Fruit fly (Drosophila melanogaster) whole organism, embryonic: ENCODE data around the gene in.
A peak's percentile ranks its signal among the peaks of the same experiment; 100 is the strongest.

Experiments used
- B-H1 ChIP-seq: fragments of 200-800 bp; sonication (Bioruptor generic); IDR thresholded peaks from 3 replicates; pipeline ENCODE4 v1.3.6; 2022; ENCODE audit warnings: missing biosample characterization, missing genetic modification characterization
- Bgb ChIP-seq: fragments of 200-800 bp; sonication (Bioruptor generic); IDR thresholded peaks from 2 replicates; pipeline ENCODE4 v1.3.6; 2022; ENCODE audit warnings: missing biosample characterization, missing genetic modification characterization; ENCODE audit not compliant: partially characterized antibody
- CG10267 ChIP-seq: fragments of 200-800 bp; sonication (Bioruptor generic); optimal IDR thresholded peaks from 2 replicates; lab custom pipeline; 2018; ENCODE audit warnings: missing biosample characterization, mild to moderate bottlenecking, missing genetic modification characterization, moderate library complexity
- CG10366 ChIP-seq: fragments of 200-800 bp; sonication (Bioruptor generic); IDR thresholded peaks from 2 replicates; pipeline ENCODE4 v1.3.6; 2022; ENCODE audit warnings: missing biosample characterization, missing genetic modification characterization
- CG10654 ChIP-seq: fragments of 200-800 bp; sonication (Bioruptor generic); optimal IDR thresholded peaks from 2 replicates; lab custom pipeline; 2016; ENCODE audit warnings: missing biosample characterization, missing genetic modification characterization
- CG11093 ChIP-seq: fragments of 200-800 bp; sonication (Bioruptor generic); IDR thresholded peaks from 3 replicates; pipeline ENCODE4 v1.3.6; 2022; ENCODE audit warnings: missing biosample characterization, missing genetic modification characterization
- CG11456 ChIP-seq: fragments of 200-800 bp; sonication (Bioruptor generic); IDR thresholded peaks from 3 replicates; pipeline ENCODE4 v1.3.6; 2022; ENCODE audit warnings: missing biosample characterization, missing genetic modification characterization
- CG12071 ChIP-seq: fragments of 200-800 bp; sonication (Bioruptor generic); optimal IDR thresholded peaks from 3 replicates; lab custom pipeline; 2018; ENCODE audit warnings: missing biosample characterization, mild to moderate bottlenecking, missing genetic modification characterization
- CG12391 ChIP-seq: fragments of 200-800 bp; sonication (Bioruptor generic); optimal IDR thresholded peaks from 3 replicates; lab custom pipeline; 2018; ENCODE audit warnings: missing biosample characterization, mild to moderate bottlenecking, missing genetic modification characterization, moderate library complexity
- CG12769 ChIP-seq: fragments of 200-800 bp; sonication (Bioruptor generic); optimal IDR thresholded peaks from 2 replicates; lab custom pipeline; 2019; ENCODE audit warnings: missing biosample characterization, mild to moderate bottlenecking, missing genetic modification characterization, moderate library complexity
- CG13624 ChIP-seq: fragments of 200-800 bp; sonication (Bioruptor generic); optimal IDR thresholded peaks from 2 replicates; lab custom pipeline; 2016; ENCODE audit warnings: missing biosample characterization, missing genetic modification characterization
- CG1603 ChIP-seq: fragments of 200-800 bp; sonication (Bioruptor generic); optimal IDR thresholded peaks from 2 replicates; lab custom pipeline; 2019; ENCODE audit warnings: missing biosample characterization, mild to moderate bottlenecking, missing genetic modification characterization, moderate library complexity
- CG17361 ChIP-seq: fragments of 200-800 bp; sonication (Bioruptor generic); IDR thresholded peaks from 3 replicates; pipeline ENCODE4 v1.3.6; 2022; ENCODE audit warnings: missing biosample characterization, missing genetic modification characterization
- CG17568 ChIP-seq: fragments of 200-800 bp; sonication (Bioruptor generic); optimal IDR thresholded peaks from 2 replicates; lab custom pipeline; 2018; ENCODE audit warnings: missing biosample characterization, mild to moderate bottlenecking, missing genetic modification characterization, moderate library complexity
- CG17912 ChIP-seq: fragments of 200-800 bp; sonication (Bioruptor generic); optimal IDR thresholded peaks from 2 replicates; lab custom pipeline; 2018; ENCODE audit warnings: missing biosample characterization, mild to moderate bottlenecking, missing genetic modification characterization
- CG2120 ChIP-seq: fragments of 200-800 bp; sonication (Bioruptor generic); optimal IDR thresholded peaks from 3 replicates; lab custom pipeline; 2016; ENCODE audit warnings: missing biosample characterization, missing genetic modification characterization
- CG2129 ChIP-seq: fragments of 200-800 bp; sonication (Bioruptor generic); IDR thresholded peaks from 2 replicates; pipeline ENCODE4 v1.3.6; 2022; ENCODE audit warnings: missing biosample characterization, missing genetic modification characterization; ENCODE audit not compliant: partially characterized antibody
- CG30403 ChIP-seq: fragments of 200-800 bp; sonication (Bioruptor generic); optimal IDR thresholded peaks from 3 replicates; lab custom pipeline; 2016; ENCODE audit warnings: missing biosample characterization, missing genetic modification characterization
- CG3065 ChIP-seq: fragments of 200-800 bp; sonication (Bioruptor generic); optimal IDR thresholded peaks from 2 replicates; lab custom pipeline; 2016; ENCODE audit warnings: missing biosample characterization, missing genetic modification characterization
- CG32767 ChIP-seq: fragments of 200-800 bp; sonication (Bioruptor generic); IDR thresholded peaks from 2 replicates; pipeline ENCODE4 v1.3.6; 2022; ENCODE audit warnings: missing biosample characterization, missing genetic modification characterization
- CG3847 ChIP-seq: fragments of 200-800 bp; sonication (Bioruptor generic); IDR thresholded peaks from 2 replicates; pipeline ENCODE4 v1.3.6; 2022; ENCODE audit warnings: missing biosample characterization, missing genetic modification characterization
- CG43689 ChIP-seq: fragments of 200-800 bp; sonication (Bioruptor generic); IDR thresholded peaks from 2 replicates; pipeline ENCODE4 v1.3.6; 2022; ENCODE audit warnings: missing biosample characterization, missing genetic modification characterization
- CG4854 ChIP-seq: fragments of 200-800 bp; sonication (Bioruptor generic); optimal IDR thresholded peaks from 2 replicates; lab custom pipeline; 2016; ENCODE audit warnings: missing biosample characterization, missing genetic modification characterization, inconsistent platforms
- CG7372 ChIP-seq: fragments of 200-800 bp; sonication (Bioruptor generic); IDR thresholded peaks from 2 replicates; pipeline ENCODE4 v1.3.6; 2022; ENCODE audit warnings: missing biosample characterization, missing genetic modification characterization
- CG7963 ChIP-seq: fragments of 200-800 bp; sonication (Bioruptor generic); IDR thresholded peaks from 3 replicates; pipeline ENCODE4 v1.3.6; 2022; ENCODE audit warnings: missing biosample characterization, missing genetic modification characterization; ENCODE audit not compliant: partially characterized antibody
- Dbx ChIP-seq: fragments of 200-800 bp; sonication (Bioruptor generic); IDR thresholded peaks from 3 replicates; pipeline ENCODE4 v1.3.6; 2022; ENCODE audit warnings: missing biosample characterization, missing genetic modification characterization
- Deaf1 ChIP-seq: fragments of 200-800 bp; optimal IDR thresholded peaks from 3 replicates; lab custom pipeline; 2019; ENCODE audit warnings: missing biosample characterization, mild to moderate bottlenecking, missing genetic modification characterization, moderate library complexity
- Fer1 ChIP-seq: fragments of 200-800 bp; sonication (Bioruptor generic); optimal IDR thresholded peaks from 2 replicates; lab custom pipeline; 2017; ENCODE audit warnings: missing biosample characterization, mild to moderate bottlenecking, missing genetic modification characterization
- HLHmδ ChIP-seq: fragments of 200-800 bp; sonication (Bioruptor generic); optimal IDR thresholded peaks from 2 replicates; lab custom pipeline; 2018; ENCODE audit warnings: missing biosample characterization, mild to moderate bottlenecking, missing genetic modification characterization, moderate library complexity
- Hr51 ChIP-seq, 2 experiments: fragments of 200-800 bp; sonication (Bioruptor generic); optimal IDR thresholded peaks; 2 replicates in 1 of 2; 3 replicates in 1 of 2; lab custom pipeline; 2016 to 2018; ENCODE audit warnings: missing biosample characterization in 2 of 2, missing genetic modification characterization in 2 of 2, mild to moderate bottlenecking in 1 of 2, moderate library complexity in 1 of 2
- Lpt ChIP-seq: fragments of >200 bp; optimal IDR thresholded peaks from 2 replicates; lab custom pipeline; 2018; ENCODE audit warnings: missing biosample characterization, missing genetic modification characterization
- NC2α ChIP-seq: fragments of 200-800 bp; sonication (Bioruptor generic); optimal IDR thresholded peaks from 2 replicates; lab custom pipeline; 2016; ENCODE audit warnings: missing biosample characterization, missing genetic modification characterization
- Nf-YB ChIP-seq: fragments of 200-800 bp; sonication (Bioruptor generic); optimal IDR thresholded peaks from 3 replicates; lab custom pipeline; 2019; ENCODE audit warnings: missing biosample characterization, mild to moderate bottlenecking, missing genetic modification characterization, moderate library complexity
- Ptx1 ChIP-seq: fragments of 200-800 bp; sonication (Bioruptor generic); IDR thresholded peaks from 2 replicates; pipeline ENCODE4 v1.3.6; 2022; ENCODE audit warnings: missing biosample characterization, missing genetic modification characterization
- Six4 ChIP-seq: fragments of 200-800 bp; sonication (Bioruptor generic); optimal IDR thresholded peaks from 2 replicates; lab custom pipeline; 2016; ENCODE audit warnings: missing biosample characterization, missing genetic modification characterization
- TFAM ChIP-seq: fragments of 200-800 bp; sonication (Bioruptor generic); optimal IDR thresholded peaks from 2 replicates; lab custom pipeline; 2017; ENCODE audit warnings: missing biosample characterization, missing genetic modification characterization, inconsistent platforms
- croc ChIP-seq: fragments of 200-800 bp; sonication (Bioruptor generic); conservative IDR thresholded peaks from 3 replicates; pipeline ENCODE4 v1.3.6; 2022; ENCODE audit warnings: missing biosample characterization, missing genetic modification characterization
- dmrt11E ChIP-seq: fragments of 200-800 bp; sonication (Bioruptor generic); optimal IDR thresholded peaks from 3 replicates; lab custom pipeline; 2018; ENCODE audit warnings: missing biosample characterization, mild to moderate bottlenecking, missing genetic modification characterization, moderate library complexity
- dpn ChIP-seq, 2 experiments: fragments of 200-800 bp; sonication (Bioruptor generic); optimal IDR thresholded peaks; 3 replicates each; lab custom pipeline; 2016; ENCODE audit warnings: missing biosample characterization in 2 of 2, missing genetic modification characterization in 2 of 2
- eve ChIP-seq, 2 experiments: fragments of >200 bp; optimal IDR thresholded peaks; 2 replicates each; lab custom pipeline; 2017; ENCODE audit warnings: missing biosample characterization in 2 of 2, missing genetic modification characterization in 2 of 2
- her ChIP-seq: fragments of 200-800 bp; sonication (Bioruptor generic); optimal IDR thresholded peaks from 2 replicates; lab custom pipeline; 2016; ENCODE audit warnings: missing biosample characterization, missing genetic modification characterization
- onecut ChIP-seq: fragments of 200-800 bp; sonication (Bioruptor generic); IDR thresholded peaks from 2 replicates; pipeline ENCODE4 v1.3.6; 2022; ENCODE audit warnings: missing biosample characterization, missing genetic modification characterization
- pan ChIP-seq, 4 experiments: fragments of >200 bp in 3 of 4; fragments of 200-800 bp in 1 of 4; sonication (Bioruptor generic) in 1 of 4; optimal IDR thresholded peaks in 3 of 4; IDR thresholded peaks in 1 of 4; 2 replicates each; pipeline versions ENCODE4 v1.3.6 to Lab custom; 2017 to 2022; ENCODE audit warnings: missing biosample characterization in 2 of 4, missing genetic modification characterization in 2 of 4, mixed read lengths in 1 of 4
- pum ChIP-seq: fragments of 200-800 bp; sonication (Bioruptor generic); optimal IDR thresholded peaks from 2 replicates; lab custom pipeline; 2016; ENCODE audit warnings: missing biosample characterization, missing genetic modification characterization
- sc ChIP-seq, 3 experiments: fragments of >200 bp in 2 of 3; fragments of 200-800 bp in 1 of 3; sonication (Bioruptor generic) in 1 of 3; optimal IDR thresholded peaks; 2 replicates in 2 of 3; 3 replicates in 1 of 3; lab custom pipeline; 2017; ENCODE audit warnings: mild to moderate bottlenecking in 1 of 3, missing biosample characterization in 1 of 3, missing genetic modification characterization in 1 of 3, missing genetic modification reagents in 1 of 3
- sens-2 ChIP-seq: fragments of 200-800 bp; sonication (Bioruptor generic); IDR thresholded peaks from 2 replicates; pipeline ENCODE4 v1.3.6; 2022; ENCODE audit warnings: missing biosample characterization, missing genetic modification characterization
- sim ChIP-seq: fragments of 200-800 bp; sonication (Bioruptor generic); IDR thresholded peaks from 2 replicates; pipeline ENCODE4 v1.3.6; 2022; ENCODE audit warnings: missing biosample characterization, missing genetic modification characterization
- tio ChIP-seq: fragments of 200-800 bp; sonication (Bioruptor generic); optimal IDR thresholded peaks from 2 replicates; lab custom pipeline; 2017; ENCODE audit warnings: missing biosample characterization, missing genetic modification characterization, inconsistent platforms
- yki ChIP-seq: fragments of >200 bp; optimal IDR thresholded peaks from 3 replicates; lab custom pipeline; 2018

in gene

dm6 chr3L:20402665-20403492, 35.9 kb downstream of the in start (continued):
- TF ChIP-seq pum (GFP tag; lab: Kevin White, UChicago) (peak; percentile 8), sens-2 (no peak), Bgb (GFP tag; lab: Robert Waterston, UW) (no peak), Six4 (GFP tag; lab: Kevin White, UChicago) (no peak), B-H1 (GFP tag; lab: Robert Waterston, UW) (no peak), CG17361 (GFP tag; lab: Robert Waterston, UW) (peak; percentile 28; the same call in 1 of the 3 replicates), CG11093 (GFP tag; lab: Robert Waterston, UW) (no peak), CG10654 (GFP tag; lab: Kevin White, UChicago) (no peak), CG12071 (GFP tag; lab: Kevin White, UChicago) (no peak), CG4854 (GFP tag; lab: Kevin White, UChicago) (no peak), CG3065 (no peak), CG13624 (GFP tag; lab: Kevin White, UChicago) (no peak), CG12391 (tag; lab: Kevin White, UChicago) (peak; percentile 60), CG30403 (GFP tag; lab: Kevin White, UChicago) (peak; percentile 8), HLHmδ (no peak), CG17912 (no peak), onecut (GFP tag; lab: Robert Waterston, UW) (no peak), CG1603 (tag; lab: Kevin White, UChicago) (peak; percentile 26), Lpt (GFP tag; lab: Kevin White, UChicago) (no peak), dmrt11E (peak; percentile 86), sc (optimal IDR thresholded peaks at IDR 0.05; lab: Kevin White, UChicago) (no peak), sc (GFP tag; optimal IDR thresholded peaks at IDR 0.05; lab: Kevin White, UChicago) (peak; percentile 50), eve (GFP tag; optimal IDR thresholded peaks at IDR 0.05; lab: Kevin White, UChicago) (peak in 1 of 2 experiments; percentile 60), Ptx1 (GFP tag; lab: Robert Waterston, UW) (no peak), CG2120 (GFP tag; lab: Kevin White, UChicago) (no peak), CG7963 (GFP tag; lab: Robert Waterston, UW) (no peak), her (GFP tag; lab: Kevin White, UChicago) (no peak), Nf-YB (GFP tag; lab: Kevin White, UChicago) (no peak), CG3847 (GFP tag; lab: Robert Waterston, UW) (no peak), NC2α (GFP tag; lab: Kevin White, UChicago) (no peak), dpn (GFP tag; optimal IDR thresholded peaks at IDR 0.05; lab: Kevin White, UChicago) (peak in 1 of 2 experiments; percentile 5), yki (lab: Kevin White, UChicago) (no peak), CG11456 (GFP tag; lab: Robert Waterston, UW) (no peak), Hr51 (GFP tag; optimal IDR thresholded peaks at IDR 0.05; lab: Kevin White, UChicago) (no peak), CG43689 (no peak), CG12769 (tag; lab: Kevin White, UChicago) (no peak), pan (optimal IDR thresholded peaks at IDR 0.05; lab: Kevin White, UChicago) (no peak), pan (GFP tag; optimal IDR thresholded peaks at IDR 0.05 in 1 of 2, IDR thresholded peaks at IDR 0.05 in 1 of 2) (no peak), sim (GFP tag; lab: Robert Waterston, UW) (no peak), CG10267 (tag; lab: Kevin White, UChicago) (peak; percentile 72), CG17568 (GFP tag; lab: Kevin White, UChicago) (no peak), CG2129 (GFP tag; lab: Robert Waterston, UW) (no peak), CG32767 (GFP tag; lab: Robert Waterston, UW) (no peak), Dbx (GFP tag; lab: Robert Waterston, UW) (no peak), CG7372 (GFP tag; lab: Robert Waterston, UW) (no peak), tio (no peak), Fer1 (GFP tag; lab: Kevin White, UChicago) (no peak), CG10366 (no peak), croc (GFP tag; lab: Robert Waterston, UW) (no peak), TFAM (GFP tag; lab: Kevin White, UChicago) (no peak), Deaf1 (no peak)
